Fruit fly (Drosophila melanogaster) whole organism, wandering third instar larva: ENCODE measurements around the gene CG17211.
A peak's percentile ranks its signal among the peaks of the same experiment; 100 is the strongest.

Experiments
- Abd-B ChIP-seq: fragments of >200 bp; optimal IDR thresholded peaks from 2 replicates; lab custom pipeline; 2017; ENCODE audit warnings: missing biosample characterization, missing genetic modification characterization
- CG32264 ChIP-seq: fragments of 200-800 bp; sonication (Bioruptor generic); optimal IDR thresholded peaks from 2 replicates; lab custom pipeline; 2016; ENCODE audit warnings: missing biosample characterization, missing genetic modification characterization
- CG9705 ChIP-seq: fragments of 200-800 bp; sonication (Bioruptor generic); optimal IDR thresholded peaks from 2 replicates; lab custom pipeline; 2018; ENCODE audit warnings: missing biosample characterization, mild to moderate bottlenecking, missing genetic modification characterization
- Dfd ChIP-seq: fragments of >200 bp; optimal IDR thresholded peaks from 2 replicates; lab custom pipeline; 2017; ENCODE audit warnings: missing biosample characterization, missing genetic modification characterization
- Dif ChIP-seq: fragments of 200-275, 200-300 bp; sonication (Bioruptor generic); optimal IDR thresholded peaks from 2 replicates; lab custom pipeline; 2018; ENCODE audit warnings: missing biosample characterization, missing genetic modification characterization; ENCODE audit not compliant: partially characterized antibody
- HLH106 ChIP-seq: fragments of 200-800 bp; optimal IDR thresholded peaks from 3 replicates; lab custom pipeline; 2019; ENCODE audit warnings: missing biosample characterization, mild to moderate bottlenecking, missing genetic modification characterization, moderate library complexity
- Mio ChIP-seq: sonication (Bioruptor generic); optimal IDR thresholded peaks from 2 replicates; lab custom pipeline; 2016; ENCODE audit warnings: missing biosample characterization, missing genetic modification characterization
- N ChIP-seq: fragments of >200 bp; optimal IDR thresholded peaks from 2 replicates; lab custom pipeline; 2018; ENCODE audit warnings: missing biosample characterization, missing external identifiers, missing genetic modification characterization
- OdsH ChIP-seq: fragments of 200-800 bp; sonication (Bioruptor generic); optimal IDR thresholded peaks from 2 replicates; lab custom pipeline; 2016; ENCODE audit warnings: missing biosample characterization, mild to moderate bottlenecking, missing genetic modification characterization
- Rel ChIP-seq, 2 experiments: fragments of 200-800 bp; sonication (Bioruptor generic) in 1 of 2; optimal IDR thresholded peaks; 2 replicates in 1 of 2; 3 replicates in 1 of 2; lab custom pipeline; 2016 to 2019; ENCODE audit warnings: mild to moderate bottlenecking in 2 of 2, missing biosample characterization in 2 of 2, missing genetic modification characterization in 2 of 2, moderate library complexity in 1 of 2
- Sp1 ChIP-seq: fragments of 200-800 bp; sonication (Bioruptor generic); optimal IDR thresholded peaks from 3 replicates; lab custom pipeline; 2019; ENCODE audit warnings: missing biosample characterization, mild to moderate bottlenecking, missing genetic modification characterization, moderate library complexity
- Vsx2 ChIP-seq: fragments of 200-300, 225-300 bp; sonication (Bioruptor generic); optimal IDR thresholded peaks from 2 replicates; lab custom pipeline; 2018; ENCODE audit warnings: missing biosample characterization, missing genetic modification characterization; ENCODE audit not compliant: partially characterized antibody
- br ChIP-seq: fragments of 200-800 bp; sonication (Bioruptor generic); optimal IDR thresholded peaks from 2 replicates; lab custom pipeline; 2016; ENCODE audit warnings: missing biosample characterization, missing genetic modification characterization
- brk ChIP-seq: fragments of 200-800 bp; sonication (Bioruptor generic); optimal IDR thresholded peaks from 2 replicates; lab custom pipeline; 2016; ENCODE audit warnings: missing biosample characterization, mild to moderate bottlenecking, missing genetic modification characterization
- dmrt93B ChIP-seq: fragments of 200-800 bp; sonication (Bioruptor generic); optimal IDR thresholded peaks from 2 replicates; lab custom pipeline; 2018; ENCODE audit warnings: missing biosample characterization, mild to moderate bottlenecking, missing genetic modification characterization
- dsf ChIP-seq: sonication (Bioruptor generic); optimal IDR thresholded peaks from 2 replicates; lab custom pipeline; 2016; ENCODE audit warnings: missing biosample characterization, missing genetic modification characterization, borderline replicate concordance
- ey ChIP-seq: fragments of 200-800 bp; sonication (Bioruptor generic); optimal IDR thresholded peaks from 2 replicates; lab custom pipeline; 2016; ENCODE audit warnings: missing biosample characterization, missing genetic modification characterization
- foxo ChIP-seq, 2 experiments: fragments of 200-800 bp; sonication (Bioruptor generic); optimal IDR thresholded peaks; 2 replicates in 1 of 2; 3 replicates in 1 of 2; lab custom pipeline; 2016 to 2017; ENCODE audit warnings: missing biosample characterization in 2 of 2, missing genetic modification characterization in 2 of 2
- fru ChIP-seq: fragments of 200-800 bp; sonication (Bioruptor generic); optimal IDR thresholded peaks from 3 replicates; lab custom pipeline; 2016; ENCODE audit warnings: missing biosample characterization, mild to moderate bottlenecking, missing genetic modification characterization
- h ChIP-seq: fragments of 200-800 bp; sonication (Bioruptor generic); optimal IDR thresholded peaks from 3 replicates; lab custom pipeline; 2016; ENCODE audit warnings: missing biosample characterization, mild to moderate bottlenecking, missing genetic modification characterization
- lola ChIP-seq: fragments of >200 bp; optimal IDR thresholded peaks from 2 replicates; lab custom pipeline; 2017; ENCODE audit warnings: missing biosample characterization, missing genetic modification characterization
- psq ChIP-seq: fragments of 200-800 bp; sonication (Bioruptor generic); optimal IDR thresholded peaks from 3 replicates; lab custom pipeline; 2017; ENCODE audit warnings: missing biosample characterization, mild to moderate bottlenecking, missing genetic modification characterization, moderate library complexity
- rgr ChIP-seq: fragments of 200-800 bp; sonication (Bioruptor generic); optimal IDR thresholded peaks from 3 replicates; lab custom pipeline; 2016; ENCODE audit warnings: missing biosample characterization, mild to moderate bottlenecking, missing genetic modification characterization
- sage ChIP-seq: fragments of 200-800 bp; sonication (Bioruptor generic); optimal IDR thresholded peaks from 2 replicates; lab custom pipeline; 2016; ENCODE audit warnings: missing biosample characterization, mild to moderate bottlenecking, missing genetic modification characterization
- sv ChIP-seq: fragments of 200-800 bp; sonication (Bioruptor generic); optimal IDR thresholded peaks from 3 replicates; lab custom pipeline; 2016; ENCODE audit warnings: missing biosample characterization, missing genetic modification characterization
- usp ChIP-seq: fragments of >200 bp; optimal IDR thresholded peaks from 2 replicates; lab custom pipeline; 2017; ENCODE audit warnings: missing biosample characterization, missing genetic modification characterization
- woc ChIP-seq: sonication (Bioruptor generic); optimal IDR thresholded peaks from 2 replicates; lab custom pipeline; 2016; ENCODE audit warnings: missing biosample characterization, mild to moderate bottlenecking, missing genetic modification characterization

The CG17211 gene

dm6 chr2L:12114159-12114558 lies at the start of gene CG17211:
TSS of gene CG17211 (plus strand) at chr2L:12114360.
- TF ChIP-seq CG32264 (GFP tag; lab: Kevin White, UChicago), result no peak
- TF ChIP-seq Vsx2 (GFP tag; lab: Kevin White, UChicago), result no peak
- TF ChIP-seq sage (GFP tag; lab: Kevin White, UChicago), result no peak
- TF ChIP-seq sv (GFP tag; lab: Kevin White, UChicago), result no peak
- TF ChIP-seq N, result no peak
- no peak for TF ChIP-seq dmrt93B (GFP tag; lab: Kevin White, UChicago)
- no peak for TF ChIP-seq Mio (GFP tag; lab: Kevin White, UChicago)

DNA sequence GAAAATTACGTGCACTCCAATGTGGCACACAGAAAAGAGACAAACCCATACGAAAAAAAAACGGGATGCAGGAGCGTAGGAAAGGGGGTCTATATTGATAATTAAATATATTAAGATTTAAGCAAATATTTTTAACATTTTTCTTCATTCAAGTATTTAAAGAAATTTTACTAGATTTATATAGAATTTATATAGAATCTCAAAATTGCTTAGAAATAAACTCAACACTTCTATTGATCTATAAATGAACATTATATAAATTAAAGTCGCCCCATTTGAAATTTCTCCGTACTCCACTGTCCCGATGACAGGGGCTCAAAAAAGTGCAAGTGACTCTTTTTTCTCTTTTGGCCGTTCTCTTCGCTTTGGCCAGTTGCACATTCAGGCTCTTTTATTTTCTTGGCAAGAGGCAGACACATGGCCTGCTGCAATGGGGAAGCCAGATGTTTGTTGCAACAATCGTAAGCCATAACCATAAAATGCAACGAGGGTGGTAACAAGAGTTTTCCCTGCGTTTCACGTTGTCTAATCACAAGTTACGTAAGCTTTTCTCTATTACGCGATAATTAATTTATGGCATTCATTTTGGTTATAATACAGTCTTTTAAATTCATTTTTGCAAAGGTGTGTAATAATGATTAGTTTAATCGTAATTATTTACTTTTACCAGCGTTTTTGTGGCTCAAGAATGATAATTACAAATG lies 48.3 kb upstream of the CG17211 start:
- no peak for TF ChIP-seq brk (GFP tag; lab: Kevin White, UChicago)
- no peak for TF ChIP-seq Dfd (GFP tag; lab: Kevin White, UChicago)
- peak; percentile 80 for TF ChIP-seq psq (GFP tag; lab: Kevin White, UChicago)
- peak; percentile 89 for TF ChIP-seq HLH106 (tag; lab: Kevin White, UChicago)
- peak; percentile 57 for TF ChIP-seq ey
- TF ChIP-seq Rel (GFP tag; optimal IDR thresholded peaks at IDR 0.05; lab: Kevin White, UChicago), result no peak
- TF ChIP-seq Rel (tag; optimal IDR thresholded peaks at IDR 0.05; lab: Kevin White, UChicago), result peak; percentile 66
- TF ChIP-seq CG9705 (GFP tag; lab: Kevin White, UChicago), result peak; percentile 56
- peak; percentile 81 for TF ChIP-seq fru (GFP tag; lab: Kevin White, UChicago)
- TF ChIP-seq br (GFP tag; lab: Kevin White, UChicago), result peak; percentile 29
- peak; percentile 6 for TF ChIP-seq Dif (GFP tag; lab: Kevin White, UChicago)
- TF ChIP-seq Sp1 (GFP tag; lab: Kevin White, UChicago), result peak; percentile 93
- TF ChIP-seq h (GFP tag; lab: Kevin White, UChicago), result peak; percentile 63
- TF ChIP-seq dmrt93B (GFP tag; lab: Kevin White, UChicago), result peak; percentile 66
- TF ChIP-seq sv (GFP tag; lab: Kevin White, UChicago), result no peak
- no peak for TF ChIP-seq usp (GFP tag; lab: Kevin White, UChicago)
- TF ChIP-seq woc, result peak; percentile 20
- TF ChIP-seq sage (GFP tag; lab: Kevin White, UChicago), result peak; percentile 61
- no peak for TF ChIP-seq Abd-B (GFP tag; lab: Kevin White, UChicago)
- peak; percentile 79 for TF ChIP-seq OdsH (GFP tag; lab: Kevin White, UChicago)
- peak in 1 of 2 experiments; percentile 85 for TF ChIP-seq foxo (GFP tag; optimal IDR thresholded peaks at IDR 0.05; lab: Kevin White, UChicago)
- TF ChIP-seq rgr (GFP tag; lab: Kevin White, UChicago), result peak; percentile 77

dm6 chr2L:12066617-12067251 lies 47.4 kb upstream of the CG17211 start, which contains the start of gene firl:
TSS of gene firl (minus strand) at chr2L:12066775.
- TF ChIP-seq N (no peak), Dif (GFP tag; lab: Kevin White, UChicago) (peak; percentile 18)

DNA sequence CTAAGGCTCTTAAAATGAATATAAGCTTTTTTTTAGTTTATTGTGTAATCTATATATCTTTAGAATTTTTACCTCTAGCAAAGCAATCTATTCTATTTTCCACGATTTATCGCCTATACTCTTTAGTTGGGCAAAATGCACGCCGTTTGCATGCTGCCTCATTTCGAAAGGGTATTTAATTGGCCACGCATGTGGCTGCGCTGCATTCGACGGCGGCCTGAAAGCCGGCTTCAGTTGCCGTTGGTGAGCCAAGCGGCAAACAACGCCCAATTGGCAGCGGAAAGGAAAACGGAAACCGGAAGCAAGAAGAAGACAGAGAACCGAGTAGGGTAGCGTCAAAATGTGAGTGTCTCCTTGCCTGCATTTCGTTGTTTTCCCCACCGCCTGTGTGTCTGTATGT lies 38.3 kb upstream of the CG17211 start, which contains the start of gene CG14947:
TSS of gene CG14947 (plus strand) at position 251 of the 400 bp plus-strand sequence.
- TF ChIP-seq h (GFP tag; lab: Kevin White, UChicago) (no peak), CG9705 (GFP tag; lab: Kevin White, UChicago) (no peak), Dfd (GFP tag; lab: Kevin White, UChicago) (no peak), dsf (no peak), HLH106 (tag; lab: Kevin White, UChicago) (no peak)
- TF ChIP-seq, all 38 proteins: peak for 0

dm6 chr2L:12078123-12078658 lies 36.0 kb upstream of the CG17211 start:
- TF ChIP-seq N (no peak), lola (no peak), CG32264 (GFP tag; lab: Kevin White, UChicago) (no peak), OdsH (GFP tag; lab: Kevin White, UChicago) (no peak)
